Fruit fly (Drosophila melanogaster): Measurements from ENCODE around the gene ImpE2.

dm6 chr3L:3514020-3514419 is 1.5 kb upstream of the ImpE2 start:
- TF ChIP-seq OdsH (GFP tag; optimal IDR thresholded peaks at IDR 0.05) (peak; percentile 78), h (GFP tag; optimal IDR thresholded peaks at IDR 0.05) (peak; percentile 87), Hr83 (GFP tag; optimal IDR thresholded peaks at IDR 0.05; ENCODE audit: poor library complexity, severe bottlenecking) (no peak), Vsx2 (GFP tag; optimal IDR thresholded peaks at IDR 0.05; ENCODE audit: partially characterized antibody) (no peak), psq (GFP tag; optimal IDR thresholded peaks at IDR 0.05) (peak; percentile 68), Dif (GFP tag; optimal IDR thresholded peaks at IDR 0.05; ENCODE audit: partially characterized antibody) (no peak), woc (GFP tag; optimal IDR thresholded peaks at IDR 0.05) (peak; percentile 93), brk (GFP tag; optimal IDR thresholded peaks at IDR 0.05) (peak; percentile 42)

All from whole organism, wandering third instar larva.